Fruit fly (Drosophila melanogaster) whole organism: ENCODE results near the gene CG13250.

Source experiments
- Dll ChIP-seq: fragments of >200 bp; optimal IDR thresholded peaks from 2 replicates; lab custom pipeline; 2017
- EcR ChIP-seq, 2 experiments: fragments of >200 bp; optimal IDR thresholded peaks; 2 replicates each; lab custom pipeline; 2017; ENCODE audit warnings: missing biosample characterization in 2 of 2, missing genetic modification characterization in 2 of 2, missing genetic modification reagents in 2 of 2
- pan ChIP-seq: fragments of >200 bp; optimal IDR thresholded peaks from 2 replicates; lab custom pipeline; 2017
- psq ChIP-seq: fragments of >200 bp; optimal IDR thresholded peaks from 2 replicates; lab custom pipeline; 2017

DNA sequence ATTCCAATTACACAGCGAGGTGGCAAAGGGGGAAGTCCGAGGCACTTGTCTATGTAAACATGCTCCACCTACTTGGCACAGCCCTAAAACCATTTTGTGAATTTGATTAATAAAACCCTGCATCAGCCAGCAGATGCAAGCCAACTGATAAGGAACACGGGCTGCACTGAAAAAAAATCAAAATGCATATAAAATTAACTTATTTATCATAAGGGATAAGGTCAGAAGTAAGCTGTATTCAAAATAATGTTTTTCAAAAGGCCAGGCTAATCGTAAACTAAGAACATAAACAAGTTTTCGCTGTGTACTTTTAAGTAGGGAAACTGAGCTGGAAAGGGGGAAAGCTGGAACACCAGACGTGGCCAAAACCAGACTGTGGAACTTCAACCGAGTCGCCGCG is 18.4 kb downstream of the CG13250 start:
- no peak for TF ChIP-seq Dll (lab: Kevin White, UChicago)
- TF ChIP-seq EcR (GFP tag; optimal IDR thresholded peaks at IDR 0.05; lab: Kevin White, UChicago) = no peak
- no peak for TF ChIP-seq psq
- no peak for TF ChIP-seq pan (lab: Kevin White, UChicago)
